Worm (Caenorhabditis elegans) whole organism, L1 larva: ENCODE measurements around the gene M163.9.

Experiments
- C16A3.4 ChIP-seq: fragments of 150-350 bp; optimal IDR thresholded peaks from 2 replicates; lab custom pipeline; 2014; ENCODE audit warnings: missing biosample characterization, missing genetic modification characterization
- alr-1 ChIP-seq: fragments of 200-800 bp; sonication (Bioruptor generic); optimal IDR thresholded peaks from 2 replicates; lab custom pipeline; 2018; ENCODE audit warnings: borderline replicate concordance, mild to moderate bottlenecking, missing genetic modification characterization, missing compliant biosample characterization
- blmp-1 ChIP-seq: fragments of 150-350 bp; optimal IDR thresholded peaks from 2 replicates; lab custom pipeline; 2014; ENCODE audit warnings: missing biosample characterization, missing genetic modification characterization
- ceh-63 ChIP-seq: fragments of 200-800 bp; sonication (Bioruptor generic); optimal IDR thresholded peaks from 2 replicates; lab custom pipeline; 2018; ENCODE audit warnings: mild to moderate bottlenecking, missing genetic modification characterization, missing compliant biosample characterization
- ceh-8 ChIP-seq: fragments of 200-800 bp; sonication (Bioruptor generic); optimal IDR thresholded peaks from 2 replicates; lab custom pipeline; 2018; ENCODE audit warnings: mild to moderate bottlenecking, missing genetic modification characterization, moderate library complexity, missing compliant biosample characterization
- ceh-82 ChIP-seq, 3 experiments: fragments of 150-350 bp in 1 of 3; sonication (generic microtip) in 2 of 3; optimal IDR thresholded peaks; 2 replicates each; lab custom pipeline; 2014 to 2017; ENCODE audit warnings: missing biosample characterization in 3 of 3, missing genetic modification characterization in 3 of 3
- dpl-1 ChIP-seq, 3 experiments: fragments of 150-350 bp in 2 of 3; sonication (generic microtip) in 1 of 3; optimal IDR thresholded peaks; 2 replicates each; lab custom pipeline; 2014 to 2017; ENCODE audit warnings: missing biosample characterization in 3 of 3, missing genetic modification characterization in 3 of 3, missing genetic modification reagents in 3 of 3
- egl-13 ChIP-seq: sonication (generic microtip); optimal IDR thresholded peaks from 2 replicates; lab custom pipeline; 2016; ENCODE audit warnings: missing genotype, missing genetic modification reagents, missing genetic modification characterization, missing compliant biosample characterization
- elt-2 ChIP-seq: sonication (generic microtip); optimal IDR thresholded peaks from 2 replicates; lab custom pipeline; 2016; ENCODE audit warnings: missing genetic modification characterization, mild to moderate bottlenecking, inconsistent platforms, missing compliant biosample characterization, missing genetic modification reagents
- fkh-8 ChIP-seq: sonication (generic microtip); optimal IDR thresholded peaks from 2 replicates; lab custom pipeline; 2016; ENCODE audit warnings: mild to moderate bottlenecking, missing genetic modification characterization, missing compliant biosample characterization
- grh-1 ChIP-seq: fragments of 200-800 bp; sonication (Bioruptor generic); IDR thresholded peaks from 2 replicates; pipeline ENCODE4 v1.3.6; 2022; ENCODE audit warnings: missing genetic modification reagents, missing genetic modification characterization, missing compliant biosample characterization
- hlh-4 ChIP-seq: sonication (generic microtip); optimal IDR thresholded peaks from 2 replicates; lab custom pipeline; 2016; ENCODE audit warnings: mild to moderate bottlenecking, missing genetic modification characterization, missing compliant biosample characterization
- irx-1 ChIP-seq: sonication (generic microtip); optimal IDR thresholded peaks from 2 replicates; lab custom pipeline; 2016; ENCODE audit warnings: missing genetic modification characterization, missing compliant biosample characterization
- lin-14 ChIP-seq: fragments of 200-800 bp; sonication (Bioruptor generic); optimal IDR thresholded peaks from 2 replicates; lab custom pipeline; 2018; ENCODE audit warnings: mild to moderate bottlenecking, missing genetic modification characterization, moderate library complexity, missing compliant biosample characterization
- lin-39 ChIP-seq: fragments of 150-350 bp; optimal IDR thresholded peaks from 2 replicates; lab custom pipeline; 2014; ENCODE audit warnings: missing biosample characterization, missing genetic modification reagents, missing genetic modification characterization
- lir-3 ChIP-seq: sonication (generic microtip); optimal IDR thresholded peaks from 2 replicates; lab custom pipeline; 2016; ENCODE audit warnings: mild to moderate bottlenecking, missing genetic modification characterization, moderate library complexity, missing compliant biosample characterization; ENCODE audit not compliant: poor library complexity
- mab-9 ChIP-seq: fragments of 200-800 bp; sonication (Bioruptor generic); IDR thresholded peaks from 2 replicates; pipeline ENCODE4 v1.3.6; 2022; ENCODE audit warnings: missing genetic modification reagents, missing genetic modification characterization, missing compliant biosample characterization
- mef-2 ChIP-seq: fragments of 150-350 bp; optimal IDR thresholded peaks from 2 replicates; lab custom pipeline; 2014; ENCODE audit warnings: missing biosample characterization, missing genetic modification characterization
- mep-1 ChIP-seq: fragments of 150-350 bp; optimal IDR thresholded peaks from 2 replicates; lab custom pipeline; 2014; ENCODE audit warnings: missing biosample characterization, missing genetic modification characterization
- nhr-12 ChIP-seq: sonication (generic microtip); optimal IDR thresholded peaks from 2 replicates; lab custom pipeline; 2017; ENCODE audit warnings: missing biosample characterization, missing genetic modification characterization
- nhr-19 ChIP-seq: fragments of 200-800 bp; sonication (Bioruptor generic); conservative IDR thresholded peaks from 2 replicates; pipeline ENCODE4 v1.3.6; 2022; ENCODE audit warnings: missing genetic modification characterization, missing compliant biosample characterization
- nhr-20 ChIP-seq: sonication (generic microtip); optimal IDR thresholded peaks from 2 replicates; lab custom pipeline; 2016; ENCODE audit warnings: mild to moderate bottlenecking, missing genetic modification characterization, missing compliant biosample characterization
- nhr-47 ChIP-seq: sonication (generic microtip); optimal IDR thresholded peaks from 2 replicates; lab custom pipeline; 2016; ENCODE audit warnings: mild to moderate bottlenecking, missing genetic modification characterization, moderate library complexity, missing compliant biosample characterization
- nhr-71 ChIP-seq: sonication (generic microtip); optimal IDR thresholded peaks from 2 replicates; lab custom pipeline; 2016; ENCODE audit warnings: mild to moderate bottlenecking, missing genetic modification characterization, moderate library complexity, missing compliant biosample characterization
- nhr-76 ChIP-seq: sonication (generic microtip); optimal IDR thresholded peaks from 2 replicates; lab custom pipeline; 2017; ENCODE audit warnings: missing biosample characterization, missing genetic modification characterization
- nhr-77 ChIP-seq: fragments of 150-350 bp; optimal IDR thresholded peaks from 2 replicates; lab custom pipeline; 2014; ENCODE audit warnings: missing biosample characterization, missing genetic modification characterization
- nhr-85 ChIP-seq: sonication (generic microtip); peaks from one replicate; lab custom pipeline; 2016; ENCODE audit warnings: missing genetic modification characterization, inconsistent platforms, missing compliant biosample characterization
- pax-3 ChIP-seq: fragments of 200-800 bp; sonication (Bioruptor generic); optimal IDR thresholded peaks from 2 replicates; lab custom pipeline; 2018; ENCODE audit warnings: mild to moderate bottlenecking, missing genetic modification characterization, moderate library complexity, missing compliant biosample characterization
- rnt-1 ChIP-seq: sonication (generic microtip); optimal IDR thresholded peaks from 2 replicates; lab custom pipeline; 2016; ENCODE audit warnings: mild to moderate bottlenecking, missing genetic modification characterization, moderate library complexity, missing compliant biosample characterization
- snu-23 ChIP-seq: sonication (generic microtip); optimal IDR thresholded peaks from 2 replicates; lab custom pipeline; 2016; ENCODE audit warnings: missing genetic modification characterization, missing compliant biosample characterization
- sox-4 ChIP-seq: sonication (generic microtip); optimal IDR thresholded peaks from 2 replicates; lab custom pipeline; 2016; ENCODE audit warnings: missing genetic modification characterization, missing compliant biosample characterization
- tlp-1 ChIP-seq: fragments of 150-350 bp; optimal IDR thresholded peaks from 2 replicates; lab custom pipeline; 2014; ENCODE audit warnings: missing biosample characterization, missing genetic modification characterization
- unc-130 ChIP-seq: fragments of 150-350 bp; optimal IDR thresholded peaks from 2 replicates; lab custom pipeline; 2017; ENCODE audit warnings: missing biosample characterization, missing genetic modification characterization, inconsistent platforms
- unc-86 ChIP-seq: sonication (generic microtip); optimal IDR thresholded peaks from 2 replicates; lab custom pipeline; 2016; ENCODE audit warnings: missing genetic modification characterization, missing compliant biosample characterization
- zag-1 ChIP-seq: fragments of 150-350 bp; optimal IDR thresholded peaks from 2 replicates; lab custom pipeline; 2014; ENCODE audit warnings: missing biosample characterization, missing genetic modification characterization
- ztf-11 ChIP-seq, 2 experiments: sonication (generic microtip); optimal IDR thresholded peaks; 2 replicates each; lab custom pipeline; 2016 to 2017; ENCODE audit warnings: missing genetic modification characterization in 2 of 2, missing biosample characterization in 1 of 2, missing compliant biosample characterization in 1 of 2

Gene M163.9

DNA sequence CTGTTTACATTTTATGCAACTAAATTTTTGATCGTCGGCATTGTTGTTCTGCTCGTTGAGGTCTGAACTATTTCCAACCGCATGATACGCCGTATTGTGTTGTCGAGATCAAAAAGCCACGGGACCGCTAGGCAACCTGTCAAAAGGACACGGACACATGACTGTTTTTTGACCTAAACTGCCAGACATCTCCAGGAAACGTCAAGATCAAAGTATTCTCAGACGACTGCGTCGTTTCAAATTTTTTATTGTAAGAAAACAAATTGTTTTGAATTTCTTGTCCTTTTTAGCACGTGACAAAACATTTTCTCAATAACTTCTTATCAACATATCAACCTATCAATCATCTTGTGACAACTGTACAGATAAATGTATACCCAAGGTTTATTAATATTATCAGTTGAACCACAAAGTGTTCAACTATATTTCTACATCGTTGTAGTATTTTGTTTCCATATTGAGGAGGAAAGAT, 32.8 kb downstream of the M163.9 start (continued):
- TF ChIP-seq nhr-85 (tag; lab: Kevin White, UChicago) (peak; percentile 98), fkh-8 (tag; lab: Kevin White, UChicago) (no peak), pax-3 (tag; lab: Kevin White, UChicago) (no peak), nhr-12 (tag; lab: Kevin White, UChicago) (no peak), irx-1 (peak; percentile 69), ceh-82 (tag; optimal IDR thresholded peaks at IDR 0.05; lab: Kevin White, UChicago) (no peak), mab-9 (GFP tag; lab: Robert Waterston, UW) (0 out of 2 replicates have a peak, but pooled peaks have one; percentile 17), nhr-77 (tag; lab: Kevin White, UChicago) (no peak), nhr-20 (tag; lab: Kevin White, UChicago) (peak; percentile 92), ztf-11 (tag; optimal IDR thresholded peaks at IDR 0.05; lab: Kevin White, UChicago) (no peak), nhr-47 (tag; lab: Kevin White, UChicago) (peak; percentile 63), alr-1 (tag; lab: Kevin White, UChicago) (no peak), mep-1 (tag; lab: Kevin White, UChicago) (peak; percentile 56), mef-2 (tag; lab: Kevin White, UChicago) (no peak), lin-39 (no peak), dpl-1 (GFP tag; optimal IDR thresholded peaks at IDR 0.05; lab: Kevin White, UChicago) (peak in 2 of 3 experiments; percentile 8 to 14), C16A3.4 (tag; lab: Kevin White, UChicago) (peak; percentile 27), snu-23 (GFP tag; lab: Kevin White, UChicago) (peak; percentile 71), tlp-1 (tag; lab: Kevin White, UChicago) (peak; percentile 80), ceh-63 (peak; percentile 19), hlh-4 (no peak)

DNA sequence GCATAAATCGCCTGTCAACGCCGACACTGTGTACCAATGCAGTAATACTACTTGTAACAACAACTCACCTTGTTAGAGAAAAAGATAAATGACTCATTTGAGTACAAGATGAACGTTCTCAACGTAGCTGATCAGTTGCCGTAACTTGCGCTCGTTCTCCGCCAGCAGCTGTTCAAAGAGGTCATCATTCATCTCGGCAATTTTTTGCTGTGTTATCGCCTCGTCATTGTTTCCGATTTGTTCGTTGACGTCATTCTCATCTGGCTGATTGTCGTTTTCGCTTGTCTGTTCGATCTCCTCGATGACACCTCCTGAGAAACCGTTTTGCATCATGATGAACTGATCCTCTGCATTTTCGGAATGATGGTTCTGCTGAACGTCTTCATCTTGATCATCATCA, 33.9 kb downstream of the M163.9 start:
- TF ChIP-seq egl-13 (tag; lab: Kevin White, UChicago), result no peak
- TF ChIP-seq nhr-71, result peak; percentile 34
- no peak for TF ChIP-seq zag-1
- TF ChIP-seq sox-4 (tag; lab: Kevin White, UChicago), result no peak
- no peak for TF ChIP-seq lin-39
- TF ChIP-seq blmp-1 (tag; lab: Kevin White, UChicago), result peak; percentile 40
- TF ChIP-seq unc-86 (tag; lab: Kevin White, UChicago), result no peak
- TF ChIP-seq lin-14 (GFP tag; lab: Kevin White, UChicago), result peak; percentile 47
- peak; percentile 28 for TF ChIP-seq rnt-1 (tag; lab: Kevin White, UChicago)

DNA sequence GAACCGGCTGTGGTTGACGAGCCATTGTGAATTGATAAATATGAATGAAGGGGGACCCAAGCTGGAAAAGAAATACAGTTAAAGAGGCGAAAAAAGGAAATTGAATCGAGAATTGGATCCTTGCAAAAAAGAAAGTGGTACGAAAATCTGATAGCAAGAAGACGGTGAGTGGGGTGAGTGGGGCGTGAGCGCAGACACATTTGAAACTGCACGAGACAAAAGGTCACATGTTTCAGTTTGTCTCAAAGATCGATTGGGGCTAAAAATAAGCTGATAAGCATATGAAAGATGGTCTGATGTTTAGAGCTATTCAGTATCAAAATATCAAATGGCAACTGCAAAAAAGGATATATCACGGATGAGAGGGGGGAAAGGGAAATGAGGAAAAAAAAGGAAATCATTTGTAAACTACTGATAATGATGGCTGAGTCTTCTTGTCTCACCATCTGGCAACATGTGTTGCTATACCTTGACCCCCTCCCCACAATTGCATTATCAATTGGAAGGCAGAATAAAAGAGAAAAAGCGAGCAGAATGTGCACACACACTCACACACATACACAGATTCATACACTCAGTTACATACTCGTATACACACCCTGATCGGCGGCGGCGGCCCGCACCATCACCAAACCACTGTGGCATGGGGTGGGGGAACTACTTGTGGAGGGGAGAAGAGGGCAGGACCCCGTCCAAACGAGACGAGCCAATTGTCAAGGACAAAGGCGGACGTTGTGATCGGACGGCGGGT, 34.6 kb downstream of the M163.9 start, which contains the start of gene M163.1:
TSS of gene M163.1 (minus strand) at position 25 of the 751 bp plus-strand sequence.
- TF ChIP-seq nhr-19 (peak; percentile 37), unc-130 (tag; lab: Kevin White, UChicago) (peak; percentile 3), lir-3 (no peak), zag-1 (no peak), nhr-20 (tag; lab: Kevin White, UChicago) (peak; percentile 52), elt-2 (peak; percentile 31), ztf-11 (tag; optimal IDR thresholded peaks at IDR 0.05; lab: Kevin White, UChicago) (peak in 1 of 2 experiments; percentile 30), egl-13 (tag; lab: Kevin White, UChicago) (no peak), ceh-8 (GFP tag; lab: Kevin White, UChicago) (no peak), nhr-85 (tag; lab: Kevin White, UChicago) (peak; percentile 73), grh-1 (GFP tag; lab: Robert Waterston, UW) (0 out of 2 replicates have a peak, but pooled peaks have one; percentile 13), nhr-71 (peak; percentile 52), rnt-1 (tag; lab: Kevin White, UChicago) (peak; percentile 22), lin-14 (GFP tag; lab: Kevin White, UChicago) (peak; percentile 53), nhr-76 (tag; lab: Kevin White, UChicago) (no peak)
